Worm (Caenorhabditis elegans): ENCODE results near the gene aagr-1.

DNA sequence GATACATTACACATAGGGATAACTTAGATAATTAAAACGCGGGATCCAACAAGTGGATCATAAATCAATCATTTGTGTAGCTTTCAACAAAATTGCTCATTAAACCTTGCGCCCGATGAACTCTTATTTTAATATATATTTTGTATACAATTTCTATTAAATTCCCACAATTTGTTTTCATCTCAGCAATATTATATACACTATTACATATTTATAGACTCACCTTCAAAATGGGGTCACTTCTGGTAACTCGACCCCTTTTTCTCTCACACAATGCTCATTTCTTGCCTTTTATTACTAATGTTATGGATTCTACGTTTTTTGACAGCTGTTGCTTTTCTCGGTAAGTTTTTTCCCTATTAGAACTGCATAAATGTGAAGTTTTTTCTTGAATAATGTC, 26.7 kb upstream of the aagr-1 start, which contains the start of gene lgc-6:
- TF ChIP-seq ama-1 (optimal IDR thresholded peaks at IDR 0.05) (no peak), pqm-1 (tag; optimal IDR thresholded peaks at IDR 0.05) (no peak), C08G9.2 (tag; optimal IDR thresholded peaks at IDR 0.05) (no peak), ceh-22 (tag; optimal IDR thresholded peaks at IDR 0.05) (no peak), sox-4 (tag; optimal IDR thresholded peaks at IDR 0.05) (no peak)
